Worm (Caenorhabditis elegans) whole organism, L1 larva: ENCODE measurements around the gene F53F4.2.

Experiments
- C16A3.4 ChIP-seq: fragments of 150-350 bp; optimal IDR thresholded peaks from 2 replicates; lab custom pipeline; 2014; ENCODE audit warnings: missing biosample characterization, missing genetic modification characterization
- F16B12.6 ChIP-seq: fragments of 150-350 bp; optimal IDR thresholded peaks from 2 replicates; lab custom pipeline; 2014; ENCODE audit warnings: missing biosample characterization, missing genetic modification characterization
- Y116A8C.19 ChIP-seq: sonication (generic microtip); optimal IDR thresholded peaks from 2 replicates; lab custom pipeline; 2016; ENCODE audit warnings: missing compliant biosample characterization, missing genetic modification characterization, borderline replicate concordance
- aha-1 ChIP-seq: fragments of 150-350 bp; optimal IDR thresholded peaks from 2 replicates; lab custom pipeline; 2014; ENCODE audit warnings: missing biosample characterization, missing genetic modification characterization
- blmp-1 ChIP-seq: fragments of 150-350 bp; optimal IDR thresholded peaks from 2 replicates; lab custom pipeline; 2014; ENCODE audit warnings: missing biosample characterization, missing genetic modification characterization
- ceh-63 ChIP-seq: fragments of 200-800 bp; sonication (Bioruptor generic); optimal IDR thresholded peaks from 2 replicates; lab custom pipeline; 2018; ENCODE audit warnings: mild to moderate bottlenecking, missing genetic modification characterization, missing compliant biosample characterization
- ceh-8 ChIP-seq: fragments of 200-800 bp; sonication (Bioruptor generic); optimal IDR thresholded peaks from 2 replicates; lab custom pipeline; 2018; ENCODE audit warnings: mild to moderate bottlenecking, missing genetic modification characterization, moderate library complexity, missing compliant biosample characterization
- ces-1 ChIP-seq: fragments of 150-350 bp; optimal IDR thresholded peaks from 2 replicates; lab custom pipeline; 2014; ENCODE audit warnings: missing biosample characterization, missing genetic modification reagents, missing genetic modification characterization
- egl-27 ChIP-seq, 2 experiments: fragments of 150-350 bp in 1 of 2; sonication (generic microtip); optimal IDR thresholded peaks; 3 replicates each; lab custom pipeline; 2017 to 2018; ENCODE audit warnings: missing biosample characterization in 2 of 2, missing genetic modification characterization in 2 of 2, missing genetic modification reagents in 2 of 2
- elt-2 ChIP-seq: sonication (generic microtip); optimal IDR thresholded peaks from 2 replicates; lab custom pipeline; 2016; ENCODE audit warnings: missing genetic modification characterization, mild to moderate bottlenecking, inconsistent platforms, missing compliant biosample characterization, missing genetic modification reagents
- fos-1 ChIP-seq: fragments of 150-350 bp; optimal IDR thresholded peaks from 2 replicates; lab custom pipeline; 2014; ENCODE audit warnings: missing biosample characterization, missing genetic modification characterization
- grh-1 ChIP-seq: fragments of 200-800 bp; sonication (Bioruptor generic); IDR thresholded peaks from 2 replicates; pipeline ENCODE4 v1.3.6; 2022; ENCODE audit warnings: missing genetic modification reagents, missing genetic modification characterization, missing compliant biosample characterization
- jun-1 ChIP-seq: fragments of 150-350 bp; optimal IDR thresholded peaks from 2 replicates; lab custom pipeline; 2014; ENCODE audit warnings: missing biosample characterization, missing genetic modification reagents, missing genetic modification characterization
- lin-14 ChIP-seq: fragments of 200-800 bp; sonication (Bioruptor generic); optimal IDR thresholded peaks from 2 replicates; lab custom pipeline; 2018; ENCODE audit warnings: mild to moderate bottlenecking, missing genetic modification characterization, moderate library complexity, missing compliant biosample characterization
- lin-15B ChIP-seq: fragments of 150-350 bp; sonication (generic microtip); optimal IDR thresholded peaks from 3 replicates; lab custom pipeline; 2014; ENCODE audit warnings: missing biosample characterization, missing genetic modification characterization
- lin-35 ChIP-seq, 2 experiments: fragments of 150-350 bp; optimal IDR thresholded peaks; 2 replicates each; lab custom pipeline; 2014; ENCODE audit warnings: missing biosample characterization in 2 of 2, missing genetic modification characterization in 2 of 2, missing genetic modification reagents in 2 of 2
- lsy-2 ChIP-seq, 2 experiments: fragments of 150-350 bp; optimal IDR thresholded peaks; 2 replicates each; lab custom pipeline; 2014; ENCODE audit warnings: missing biosample characterization in 2 of 2, missing genetic modification characterization in 2 of 2
- mep-1 ChIP-seq: fragments of 150-350 bp; optimal IDR thresholded peaks from 2 replicates; lab custom pipeline; 2014; ENCODE audit warnings: missing biosample characterization, missing genetic modification characterization
- nhr-11 ChIP-seq: fragments of 150-350 bp; optimal IDR thresholded peaks from 2 replicates; lab custom pipeline; 2014; ENCODE audit warnings: missing biosample characterization, missing genetic modification characterization
- nhr-12 ChIP-seq: sonication (generic microtip); optimal IDR thresholded peaks from 2 replicates; lab custom pipeline; 2017; ENCODE audit warnings: missing biosample characterization, missing genetic modification characterization
- nhr-20 ChIP-seq: sonication (generic microtip); optimal IDR thresholded peaks from 2 replicates; lab custom pipeline; 2016; ENCODE audit warnings: mild to moderate bottlenecking, missing genetic modification characterization, missing compliant biosample characterization
- nhr-237 ChIP-seq: fragments of 150-350 bp; optimal IDR thresholded peaks from 2 replicates; lab custom pipeline; 2014; ENCODE audit warnings: missing biosample characterization, missing genetic modification characterization
- nhr-47 ChIP-seq: sonication (generic microtip); optimal IDR thresholded peaks from 2 replicates; lab custom pipeline; 2016; ENCODE audit warnings: mild to moderate bottlenecking, missing genetic modification characterization, moderate library complexity, missing compliant biosample characterization
- nhr-71 ChIP-seq: sonication (generic microtip); optimal IDR thresholded peaks from 2 replicates; lab custom pipeline; 2016; ENCODE audit warnings: mild to moderate bottlenecking, missing genetic modification characterization, moderate library complexity, missing compliant biosample characterization
- nhr-85 ChIP-seq: sonication (generic microtip); peaks from one replicate; lab custom pipeline; 2016; ENCODE audit warnings: missing genetic modification characterization, inconsistent platforms, missing compliant biosample characterization
- nhr-90 ChIP-seq: sonication (generic microtip); optimal IDR thresholded peaks from 2 replicates; lab custom pipeline; 2016; ENCODE audit warnings: mild to moderate bottlenecking, missing genetic modification characterization, missing compliant biosample characterization; ENCODE audit not compliant: poor library complexity
- pax-3 ChIP-seq: fragments of 200-800 bp; sonication (Bioruptor generic); optimal IDR thresholded peaks from 2 replicates; lab custom pipeline; 2018; ENCODE audit warnings: mild to moderate bottlenecking, missing genetic modification characterization, moderate library complexity, missing compliant biosample characterization
- rnt-1 ChIP-seq: sonication (generic microtip); optimal IDR thresholded peaks from 2 replicates; lab custom pipeline; 2016; ENCODE audit warnings: mild to moderate bottlenecking, missing genetic modification characterization, moderate library complexity, missing compliant biosample characterization
- skn-1 ChIP-seq: fragments of 150-350 bp; optimal IDR thresholded peaks from 2 replicates; lab custom pipeline; 2014; ENCODE audit warnings: missing biosample characterization, missing genetic modification characterization
- snu-23 ChIP-seq: sonication (generic microtip); optimal IDR thresholded peaks from 2 replicates; lab custom pipeline; 2016; ENCODE audit warnings: missing genetic modification characterization, missing compliant biosample characterization
- sox-4 ChIP-seq: sonication (generic microtip); optimal IDR thresholded peaks from 2 replicates; lab custom pipeline; 2016; ENCODE audit warnings: missing genetic modification characterization, missing compliant biosample characterization
- sptf-1 ChIP-seq: fragments of 150-350 bp; optimal IDR thresholded peaks from 2 replicates; lab custom pipeline; 2014; ENCODE audit warnings: missing biosample characterization, missing genetic modification characterization
- unc-86 ChIP-seq: sonication (generic microtip); optimal IDR thresholded peaks from 2 replicates; lab custom pipeline; 2016; ENCODE audit warnings: missing genetic modification characterization, missing compliant biosample characterization
- zip-4 ChIP-seq: fragments of 200-800 bp; sonication (Bioruptor generic); optimal IDR thresholded peaks from 2 replicates; lab custom pipeline; 2018; ENCODE audit warnings: mild to moderate bottlenecking, missing genetic modification characterization, moderate library complexity, missing compliant biosample characterization

F53F4.2 gene

DNA sequence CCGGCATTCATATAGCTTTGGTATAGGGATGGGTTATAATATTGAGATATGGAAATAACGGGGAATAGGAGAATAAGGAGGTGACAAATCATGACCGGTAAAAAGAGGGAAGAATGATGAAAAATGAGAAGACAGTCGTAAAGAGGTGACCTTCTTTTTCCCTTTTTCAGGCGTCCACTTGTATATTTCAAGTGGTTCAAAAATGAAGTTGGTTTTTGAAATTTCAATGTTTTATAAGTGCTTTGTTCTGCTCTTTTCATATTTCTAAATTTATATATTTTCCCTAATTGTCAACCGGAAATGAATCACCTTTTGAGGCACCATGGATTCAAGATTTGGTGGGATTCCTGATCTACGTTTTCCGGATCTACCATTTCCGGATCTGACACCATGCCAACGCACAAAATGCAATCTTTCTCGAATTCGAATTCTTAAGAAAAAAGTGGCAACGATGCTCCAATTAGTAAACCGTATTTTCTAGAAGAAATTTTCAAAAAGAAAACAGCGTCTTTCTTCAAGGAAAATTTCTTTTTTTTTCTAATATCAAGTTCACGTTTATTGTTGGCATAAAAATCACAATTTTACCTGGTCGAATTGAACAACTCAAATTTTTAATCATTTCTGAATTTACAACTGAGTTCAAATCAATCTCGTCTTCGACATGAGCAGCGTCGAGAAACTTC, at the start of gene F53F4.2, which contains the start of gene F53F4.18:
Gene F53F4.2 (minus strand): TSS at position 101 of the 683 bp plus-strand sequence.
Gene F53F4.18 (plus strand): TSS at position 633 of the 683 bp plus-strand sequence.
- TF ChIP-seq zip-4 (GFP tag; lab: Kevin White, UChicago) (no peak), blmp-1 (no peak), fos-1 (tag; lab: Kevin White, UChicago) (no peak), nhr-12 (tag; lab: Kevin White, UChicago) (no peak), sox-4 (tag; lab: Kevin White, UChicago) (no peak), nhr-47 (tag; lab: Kevin White, UChicago) (no peak), lsy-2 (tag; optimal IDR thresholded peaks at IDR 0.05; lab: Kevin White, UChicago) (no peak), snu-23 (GFP tag; lab: Kevin White, UChicago) (no peak), jun-1 (tag; lab: Kevin White, UChicago) (no peak), egl-27 (tag; optimal IDR thresholded peaks at IDR 0.05; lab: Kevin White, UChicago) (no peak), ces-1 (GFP tag; lab: Kevin White, UChicago) (no peak), nhr-237 (tag; lab: Kevin White, UChicago) (no peak), nhr-90 (tag; lab: Kevin White, UChicago) (no peak), C16A3.4 (tag; lab: Kevin White, UChicago) (no peak), aha-1 (tag; lab: Kevin White, UChicago) (no peak)

DNA sequence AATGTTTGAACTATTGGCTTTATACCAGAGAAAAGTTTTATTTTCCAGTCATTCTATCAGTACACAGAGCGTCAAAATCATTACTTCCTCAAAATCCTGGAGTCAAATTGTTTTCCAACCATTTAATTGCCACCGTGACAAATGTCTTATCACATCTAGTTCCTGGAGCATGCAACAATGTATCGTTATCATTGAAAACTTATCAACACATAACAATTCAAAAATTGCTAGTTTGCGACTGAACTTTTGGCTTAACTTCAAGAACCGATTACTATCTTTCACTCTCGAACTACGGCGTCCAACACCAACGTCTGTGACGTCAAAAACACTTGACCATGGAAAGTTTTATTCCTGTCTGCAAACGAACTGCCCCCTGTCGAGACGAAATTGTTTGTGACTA, 48.6 kb upstream of the F53F4.2 start:
- TF ChIP-seq jun-1 (tag; lab: Kevin White, UChicago): peak; percentile 3
- no peak for TF ChIP-seq mep-1
- no peak for TF ChIP-seq ceh-63 (GFP tag; lab: Kevin White, UChicago)
- TF ChIP-seq pax-3 (tag; lab: Kevin White, UChicago): peak; percentile 30
- TF ChIP-seq nhr-71 (tag; lab: Kevin White, UChicago): peak; percentile 20
- TF ChIP-seq lin-35 (GFP tag; optimal IDR thresholded peaks at IDR 0.05; lab: Kevin White, UChicago): no peak
- TF ChIP-seq sptf-1 (tag; lab: Kevin White, UChicago): no peak
- TF ChIP-seq skn-1 (tag; lab: Kevin White, UChicago): no peak
- TF ChIP-seq lin-14: peak; percentile 14
- TF ChIP-seq nhr-237 (tag; lab: Kevin White, UChicago): no peak
- TF ChIP-seq F16B12.6: no peak
- peak; percentile 94 for TF ChIP-seq elt-2 (tag; lab: Kevin White, UChicago)
- no peak for TF ChIP-seq ceh-8 (GFP tag; lab: Kevin White, UChicago)
- no peak for TF ChIP-seq rnt-1 (tag; lab: Kevin White, UChicago)
- TF ChIP-seq nhr-11: no peak
- no peak for TF ChIP-seq lin-15B (tag; lab: Kevin White, UChicago)

DNA sequence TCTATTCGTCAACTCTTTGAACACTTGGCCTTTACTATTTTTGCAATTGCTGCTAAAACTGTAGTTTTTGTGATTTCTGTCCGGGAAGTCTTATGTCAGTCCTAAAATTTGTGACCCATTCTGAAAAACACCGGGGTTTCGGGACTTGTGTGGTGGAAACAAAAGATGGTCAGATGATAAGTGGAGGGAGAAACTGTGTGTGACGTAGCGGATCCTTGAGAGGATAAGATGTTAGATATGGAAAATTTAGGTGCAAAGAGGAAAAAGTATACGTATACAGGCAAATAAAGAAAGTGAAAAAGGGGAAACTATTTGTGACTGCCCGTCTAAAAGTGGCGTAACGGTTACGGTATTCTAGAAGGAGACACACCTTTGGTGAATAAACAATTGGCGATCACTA, 47.0 kb upstream of the F53F4.2 start:
- TF ChIP-seq blmp-1 (peak; percentile 73), nhr-85 (peak; percentile 57), nhr-90 (tag; lab: Kevin White, UChicago) (no peak), Y116A8C.19 (tag; lab: Kevin White, UChicago) (no peak), nhr-20 (tag; lab: Kevin White, UChicago) (peak; percentile 0)
- TF ChIP-seq, all 84 proteins: peak for 3

DNA sequence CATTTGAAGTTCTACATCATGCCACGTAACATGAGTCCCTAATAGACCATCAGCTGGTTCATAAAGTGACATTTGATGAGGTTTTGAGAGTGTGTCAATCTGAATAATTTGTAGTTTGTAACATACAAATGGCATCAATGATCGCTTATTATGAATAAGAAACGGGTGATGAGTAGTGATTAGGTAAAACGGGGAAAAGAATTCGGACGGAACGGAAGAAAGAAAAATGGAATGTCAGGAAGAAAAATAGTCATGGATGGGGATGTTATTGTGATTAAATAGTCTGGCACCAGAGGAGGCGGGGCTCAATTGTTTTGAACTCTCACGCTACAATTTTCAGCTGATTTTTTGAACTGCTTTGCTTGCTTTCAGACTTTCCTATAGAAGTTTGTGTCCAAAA, 44.8 kb upstream of the F53F4.2 start, which contains the start of gene H37A05.2:
Gene H37A05.2 (minus strand): TSS at position 101 of the 400 bp plus-strand sequence.
- TF ChIP-seq elt-2 (tag; lab: Kevin White, UChicago) (no peak), egl-27 (tag; optimal IDR thresholded peaks at IDR 0.05; lab: Kevin White, UChicago) (no peak), nhr-11 (no peak), unc-86 (tag; lab: Kevin White, UChicago) (no peak), grh-1 (no peak), nhr-85 (no peak)
- TF ChIP-seq, all 84 proteins: peak for 0
